Worm (Caenorhabditis elegans): ENCODE results near the gene ZK1290.10.

DNA sequence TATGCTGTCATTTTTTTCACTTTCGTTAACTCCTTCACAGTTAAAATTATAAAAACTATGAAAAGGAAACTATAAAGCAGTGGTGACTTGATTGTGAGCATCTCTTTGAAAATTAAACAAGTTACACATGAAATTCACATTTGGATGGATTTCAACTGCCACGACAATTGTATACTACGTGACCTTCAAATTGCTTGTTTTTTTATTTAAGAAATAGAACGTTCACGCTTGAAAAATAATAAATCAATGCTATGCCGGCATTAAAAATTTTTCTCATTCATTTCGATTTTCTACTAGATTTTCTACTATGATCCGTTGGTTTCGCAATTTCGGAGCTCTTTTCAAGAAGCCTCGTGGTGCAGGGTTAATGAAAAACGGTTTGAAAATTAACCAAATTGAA, 28.2 kb downstream of the ZK1290.10 start, which contains the start of the genes ZK1290.7 and rnh-1.1:
- TF ChIP-seq flt-1 (GFP tag; IDR thresholded peaks at IDR 0.05) (no peak), med-1 (GFP tag; optimal IDR thresholded peaks at IDR 0.05; ENCODE audit: insufficient read depth) (no peak), ztf-29 (GFP tag; IDR thresholded peaks at IDR 0.05) (no peak), ref-1 (GFP tag; conservative IDR thresholded peaks at IDR 0.05) (no peak), ztf-23 (GFP tag; IDR thresholded peaks at IDR 0.05) (no peak)
